In genomic region chrIII:8029487-8029886, ce11 we compare ENCODE assay signal across 4 worm cellular contexts.
TF ChIP-seq lines count a peak whose summit lies in the region.

F44B9.8 (minus strand) TSS chrIII:8029649.

TF ChIP-seq in whole organism, L1 larva, 84 proteins besides CTCF, POLR2A, EP300 and RAD21 (continued from another document and continues in another):
- TF ChIP-seq F16B12.6 (tag; optimal IDR thresholded peaks at IDR 0.05; lab: Kevin White, UChicago) (peak; percentile 29), lin-35 (GFP tag; optimal IDR thresholded peaks at IDR 0.05; lab: Kevin White, UChicago) (peak; percentile 72 to 80), ceh-82 (tag; optimal IDR thresholded peaks at IDR 0.05; lab: Kevin White, UChicago) (peak in 1 of 3 experiments; percentile 52), fkh-8 (tag; optimal IDR thresholded peaks at IDR 0.05; lab: Kevin White, UChicago) (peak; percentile 13), lin-14 (GFP tag; optimal IDR thresholded peaks at IDR 0.05; lab: Kevin White, UChicago) (peak; percentile 78), tlp-1 (tag; optimal IDR thresholded peaks at IDR 0.05; lab: Kevin White, UChicago) (no peak), irx-1 (tag; optimal IDR thresholded peaks at IDR 0.05; lab: Kevin White, UChicago) (peak; percentile 3), alr-1 (tag; optimal IDR thresholded peaks at IDR 0.05; lab: Kevin White, UChicago; ENCODE audit: borderline replicate concordance) (no peak), zip-4 (GFP tag; optimal IDR thresholded peaks at IDR 0.05; lab: Kevin White, UChicago) (no peak), hpl-2 (GFP tag; optimal IDR thresholded peaks at IDR 0.05; lab: Kevin White, UChicago) (no peak), elt-3 (tag; optimal IDR thresholded peaks at IDR 0.05; lab: Kevin White, UChicago) (peak in 1 of 6 experiments; percentile 71), tbx-2 (tag; optimal IDR thresholded peaks at IDR 0.05; lab: Kevin White, UChicago) (peak; percentile 55), sup-37 (GFP tag; optimal IDR thresholded peaks at IDR 0.05; lab: Kevin White, UChicago) (no peak), aha-1 (tag; optimal IDR thresholded peaks at IDR 0.05; lab: Kevin White, UChicago) (no peak), xbp-1 (tag; optimal IDR thresholded peaks at IDR 0.05; lab: Kevin White, UChicago) (peak; percentile 69), nhr-71 (tag; optimal IDR thresholded peaks at IDR 0.05; lab: Kevin White, UChicago) (peak; percentile 69), nhr-90 (tag; optimal IDR thresholded peaks at IDR 0.05; lab: Kevin White, UChicago; ENCODE audit: poor library complexity) (peak; percentile 55), C16A3.4 (tag; optimal IDR thresholded peaks at IDR 0.05; lab: Kevin White, UChicago) (peak; percentile 71), lin-15B (tag; optimal IDR thresholded peaks at IDR 0.05; lab: Kevin White, UChicago) (peak; percentile 70), lsy-2 (tag; optimal IDR thresholded peaks at IDR 0.05; lab: Kevin White, UChicago) (peak; percentile 76 to 80), nhr-237 (tag; optimal IDR thresholded peaks at IDR 0.05; lab: Kevin White, UChicago) (no peak), swsn-7 (tag; optimal IDR thresholded peaks at IDR 0.05; lab: Kevin White, UChicago) (peak; percentile 67), mep-1 (tag; optimal IDR thresholded peaks at IDR 0.05; lab: Kevin White, UChicago) (peak; percentile 68), nhr-19 (GFP tag; conservative IDR thresholded peaks at IDR 0.05; lab: Robert Waterston, UW) (peak; percentile 66), ztf-11 (tag; optimal IDR thresholded peaks at IDR 0.05; lab: Kevin White, UChicago) (peak in 1 of 2 experiments; percentile 20), ets-5 (GFP tag; IDR thresholded peaks at IDR 0.05; lab: Robert Waterston, UW) (no peak), fos-1 (tag; optimal IDR thresholded peaks at IDR 0.05; lab: Kevin White, UChicago) (no peak), aly-2 (tag; optimal IDR thresholded peaks at IDR 0.05; lab: Kevin White, UChicago) (no peak), grh-1 (GFP tag; IDR thresholded peaks at IDR 0.05; lab: Robert Waterston, UW) (peak; percentile 86), ceh-8 (GFP tag; optimal IDR thresholded peaks at IDR 0.05; lab: Kevin White, UChicago) (no peak), nhr-76 (tag; optimal IDR thresholded peaks at IDR 0.05; lab: Kevin White, UChicago) (no peak), snu-23 (GFP tag; optimal IDR thresholded peaks at IDR 0.05; lab: Kevin White, UChicago) (peak; percentile 76), pqm-1 (tag; optimal IDR thresholded peaks at IDR 0.05; lab: Kevin White, UChicago) (no peak)

TF ChIP-seq in whole organism, L2 larva, 48 proteins besides CTCF, POLR2A, EP300 and RAD21 (continued from another document):
- peak; percentile 23 for TF ChIP-seq blmp-1 (tag; optimal IDR thresholded peaks at IDR 0.05; lab: Kevin White, UChicago; ENCODE audit: insufficient read depth)
- TF ChIP-seq ama-1 (optimal IDR thresholded peaks at IDR 0.05; lab: Kevin White, UChicago): no peak
- peak; percentile 71 for TF ChIP-seq gmeb-1 (tag; optimal IDR thresholded peaks at IDR 0.05; lab: Kevin White, UChicago)
- TF ChIP-seq sem-4 (tag; optimal IDR thresholded peaks at IDR 0.05; lab: Kevin White, UChicago): peak; percentile 40
- TF ChIP-seq crh-2 (tag; optimal IDR thresholded peaks at IDR 0.05; lab: Kevin White, UChicago): peak; percentile 81
- TF ChIP-seq unc-62 (GFP tag; optimal IDR thresholded peaks at IDR 0.05; lab: Kevin White, UChicago): no peak
- TF ChIP-seq F13H6.1 (tag; optimal IDR thresholded peaks at IDR 0.05; lab: Kevin White, UChicago): peak; percentile 69
- no peak for TF ChIP-seq nhr-10 (tag; optimal IDR thresholded peaks at IDR 0.05; lab: Kevin White, UChicago)
- TF ChIP-seq lsy-2 (tag; optimal IDR thresholded peaks at IDR 0.05; lab: Kevin White, UChicago): peak; percentile 15 to 83
- TF ChIP-seq elt-1 (tag; optimal IDR thresholded peaks at IDR 0.05; lab: Kevin White, UChicago): no peak

TF ChIP-seq in whole organism, L3 larva, 47 proteins besides CTCF, POLR2A, EP300 and RAD21 (continued from another document):
- TF ChIP-seq sea-2 (GFP tag; optimal IDR thresholded peaks at IDR 0.05; lab: Kevin White, UChicago) (no peak), elt-3 (tag; optimal IDR thresholded peaks at IDR 0.05; lab: Kevin White, UChicago) (no peak), elt-2 (tag; optimal IDR thresholded peaks at IDR 0.05; lab: Kevin White, UChicago) (peak; percentile 23), lin-15B (tag; optimal IDR thresholded peaks at IDR 0.05; lab: Kevin White, UChicago) (peak; percentile 87), unc-39 (tag; optimal IDR thresholded peaks at IDR 0.05; lab: Kevin White, UChicago) (no peak), nhr-77 (tag; optimal IDR thresholded peaks at IDR 0.05; lab: Kevin White, UChicago) (no peak), nhr-43 (tag; optimal IDR thresholded peaks at IDR 0.05; lab: Kevin White, UChicago; ENCODE audit: poor library complexity, severe bottlenecking) (peak; percentile 62), fkh-10 (GFP tag; optimal IDR thresholded peaks at IDR 0.05; lab: Kevin White, UChicago) (no peak), R02D3.7 (tag; optimal IDR thresholded peaks at IDR 0.05; lab: Kevin White, UChicago) (peak; percentile 17), pqm-1 (tag; optimal IDR thresholded peaks at IDR 0.05; lab: Kevin White, UChicago) (no peak), mml-1 (tag; optimal IDR thresholded peaks at IDR 0.05; lab: Kevin White, UChicago) (no peak), hmg-11 (tag; optimal IDR thresholded peaks at IDR 0.05; lab: Kevin White, UChicago) (peak; percentile 32), ceh-9 (tag; optimal IDR thresholded peaks at IDR 0.05; lab: Kevin White, UChicago) (no peak), jun-1 (tag; optimal IDR thresholded peaks at IDR 0.05; lab: Kevin White, UChicago) (no peak), nhr-237 (tag; optimal IDR thresholded peaks at IDR 0.05; lab: Kevin White, UChicago) (no peak), nhr-23 (tag; optimal IDR thresholded peaks at IDR 0.05; lab: Kevin White, UChicago) (peak; percentile 82), daf-12 (tag; optimal IDR thresholded peaks at IDR 0.05; lab: Kevin White, UChicago) (no peak), lin-39 (tag; optimal IDR thresholded peaks at IDR 0.05; lab: Kevin White, UChicago) (peak; percentile 37), nhr-67 (tag; optimal IDR thresholded peaks at IDR 0.05; lab: Kevin White, UChicago) (no peak), nfya-1 (tag; optimal IDR thresholded peaks at IDR 0.05; lab: Kevin White, UChicago; ENCODE audit: insufficient read depth) (peak; percentile 79), egl-27 (tag; optimal IDR thresholded peaks at IDR 0.05; lab: Kevin White, UChicago) (no peak), ama-1 (optimal IDR thresholded peaks at IDR 0.05; lab: Kevin White, UChicago) (peak; percentile 22), nhr-25 (tag; optimal IDR thresholded peaks at IDR 0.05; lab: Kevin White, UChicago) (peak; percentile 73)

TF ChIP-seq in whole organism, L4 larva, 104 proteins besides CTCF, POLR2A, EP300 and RAD21 (continued from another document):
- TF ChIP-seq snpc-1.2 (GFP tag; IDR thresholded peaks at IDR 0.05; lab: Robert Waterston, UW) (no peak), mdt-29 (GFP tag; IDR thresholded peaks at IDR 0.05; lab: Robert Waterston, UW) (no peak), mxl-2 (GFP tag; conservative IDR thresholded peaks at IDR 0.05; lab: Robert Waterston, UW) (no peak), nhr-10 (tag; optimal IDR thresholded peaks at IDR 0.05; lab: Kevin White, UChicago) (no peak), Y75B8A.6 (GFP tag; IDR thresholded peaks at IDR 0.05; lab: Robert Waterston, UW) (no peak), D1046.2 (GFP tag; IDR thresholded peaks at IDR 0.05; lab: Robert Waterston, UW) (no peak), ceh-82 (tag; optimal IDR thresholded peaks at IDR 0.05; lab: Kevin White, UChicago) (no peak), pqm-1 (tag; optimal IDR thresholded peaks at IDR 0.05; lab: Kevin White, UChicago) (no peak), hif-1 (tag; optimal IDR thresholded peaks at IDR 0.05; lab: Kevin White, UChicago) (no peak), unc-39 (tag; optimal IDR thresholded peaks at IDR 0.05; lab: Kevin White, UChicago) (no peak), daf-16 (GFP tag; optimal IDR thresholded peaks at IDR 0.05; lab: Kevin White, UChicago) (no peak), daf-16 (tag; optimal IDR thresholded peaks at IDR 0.05; lab: Kevin White, UChicago) (no peak), nhr-77 (tag; optimal IDR thresholded peaks at IDR 0.05; lab: Kevin White, UChicago) (peak; percentile 2), nhr-41 (GFP tag; IDR thresholded peaks at IDR 0.05; lab: Robert Waterston, UW) (no peak), lsy-2 (tag; optimal IDR thresholded peaks at IDR 0.05; lab: Kevin White, UChicago) (peak in 1 of 2 experiments; percentile 86), zag-1 (tag; optimal IDR thresholded peaks at IDR 0.05; lab: Kevin White, UChicago) (no peak), Y105C5A.15 (GFP tag; IDR thresholded peaks at IDR 0.05; lab: Robert Waterston, UW) (no peak), unc-130 (GFP tag; optimal IDR thresholded peaks at IDR 0.05; lab: Kevin White, UChicago) (no peak), tag-97 (GFP tag; IDR thresholded peaks at IDR 0.05; lab: Robert Waterston, UW) (no peak), mep-1 (tag; optimal IDR thresholded peaks at IDR 0.05; lab: Kevin White, UChicago) (peak; percentile 74), zfp-2 (tag; optimal IDR thresholded peaks at IDR 0.05; lab: Kevin White, UChicago) (no peak), madf-9 (GFP tag; conservative IDR thresholded peaks at IDR 0.05; lab: Robert Waterston, UW) (no peak), daf-19 (GFP tag; conservative IDR thresholded peaks at IDR 0.05; lab: Robert Waterston, UW) (no peak), lin-29 (GFP tag; IDR thresholded peaks at IDR 0.05; lab: Robert Waterston, UW) (no peak), fkh-10 (GFP tag; optimal IDR thresholded peaks at IDR 0.05; lab: Kevin White, UChicago) (no peak), nhr-111 (GFP tag; optimal IDR thresholded peaks at IDR 0.05; lab: Kevin White, UChicago) (no peak), pha-4 (GFP tag; IDR thresholded peaks at IDR 0.05; lab: Robert Waterston, UW) (no peak), pha-4 (tag; optimal IDR thresholded peaks at IDR 0.05; lab: Kevin White, UChicago) (no peak), lin-38 (GFP tag; IDR thresholded peaks at IDR 0.05; lab: Robert Waterston, UW) (no peak), ZK546.5 (tag; optimal IDR thresholded peaks at IDR 0.05; lab: Kevin White, UChicago) (no peak), daf-8 (GFP tag; IDR thresholded peaks at IDR 0.05; lab: Robert Waterston, UW) (no peak), mdl-1 (tag; optimal IDR thresholded peaks at IDR 0.05; lab: Kevin White, UChicago) (no peak), lin-1 (GFP tag; IDR thresholded peaks at IDR 0.05; lab: Robert Waterston, UW) (no peak), F49E8.2 (tag; optimal IDR thresholded peaks at IDR 0.05; lab: Kevin White, UChicago; ENCODE audit: borderline replicate concordance) (no peak), F26F4.8 (GFP tag; conservative IDR thresholded peaks at IDR 0.05; lab: Robert Waterston, UW) (no peak), gei-8 (GFP tag; optimal IDR thresholded peaks at IDR 0.05; lab: Kevin White, UChicago) (no peak), F37D6.2 (tag; optimal IDR thresholded peaks at IDR 0.05; lab: Kevin White, UChicago) (no peak), zfp-3 (GFP tag; conservative IDR thresholded peaks at IDR 0.05; lab: Robert Waterston, UW) (no peak), ctbp-1 (GFP tag; IDR thresholded peaks at IDR 0.05; lab: Robert Waterston, UW) (no peak), nhr-48 (tag; optimal IDR thresholded peaks at IDR 0.05; lab: Kevin White, UChicago) (no peak), dve-1 (tag; optimal IDR thresholded peaks at IDR 0.05; lab: Kevin White, UChicago; ENCODE audit: insufficient read depth) (peak; percentile 65), arid-1 (GFP tag; conservative IDR thresholded peaks at IDR 0.05; lab: Robert Waterston, UW) (no peak), ama-1 (optimal IDR thresholded peaks at IDR 0.05; lab: Kevin White, UChicago) (no peak), dpl-1 (GFP tag; optimal IDR thresholded peaks at IDR 0.05; lab: Kevin White, UChicago) (peak; percentile 87), R02D3.7 (tag; optimal IDR thresholded peaks at IDR 0.05; lab: Kevin White, UChicago) (no peak), nhr-102 (tag; optimal IDR thresholded peaks at IDR 0.05; lab: Kevin White, UChicago) (no peak), ZK337.2 (GFP tag; IDR thresholded peaks at IDR 0.05; lab: Robert Waterston, UW) (no peak), ceh-32 (tag; optimal IDR thresholded peaks at IDR 0.05; lab: Kevin White, UChicago; ENCODE audit: poor library complexity) (no peak), dmd-8 (GFP tag; IDR thresholded peaks at IDR 0.05; lab: Robert Waterston, UW) (no peak), snpc-4 (tag; optimal IDR thresholded peaks at IDR 0.05; lab: Kevin White, UChicago) (no peak), nhr-237 (tag; optimal IDR thresholded peaks at IDR 0.05; lab: Kevin White, UChicago) (no peak), daf-12 (tag; optimal IDR thresholded peaks at IDR 0.05; lab: Kevin White, UChicago) (no peak), mes-2 (tag; optimal IDR thresholded peaks at IDR 0.05; lab: Kevin White, UChicago; ENCODE audit: poor library complexity, severe bottlenecking) (peak; percentile 84), nhr-6 (tag; optimal IDR thresholded peaks at IDR 0.05; lab: Kevin White, UChicago) (peak; percentile 5), rbr-2 (tag; optimal IDR thresholded peaks at IDR 0.05; lab: Kevin White, UChicago) (peak; percentile 40), nhr-11 (tag; optimal IDR thresholded peaks at IDR 0.05; lab: Kevin White, UChicago) (no peak), nhr-28 (tag; optimal IDR thresholded peaks at IDR 0.05; lab: Kevin White, UChicago) (peak; percentile 4), ceh-28 (tag; optimal IDR thresholded peaks at IDR 0.05; lab: Kevin White, UChicago) (no peak), jun-1 (tag; optimal IDR thresholded peaks at IDR 0.05; lab: Kevin White, UChicago) (no peak), hlh-30 (tag; optimal IDR thresholded peaks at IDR 0.05; lab: Kevin White, UChicago; ENCODE audit: insufficient read depth) (peak; percentile 52), nhr-42 (GFP tag; IDR thresholded peaks at IDR 0.05; lab: Robert Waterston, UW) (no peak), mxl-3 (GFP tag; optimal IDR thresholded peaks at IDR 0.05; lab: Kevin White, UChicago) (no peak), attf-4 (tag; optimal IDR thresholded peaks at IDR 0.05; lab: Kevin White, UChicago) (no peak), lin-39 (tag; optimal IDR thresholded peaks at IDR 0.05; lab: Kevin White, UChicago) (no peak)
